Worm (Caenorhabditis elegans): ENCODE measurements around the gene ZC395.4.

ZC395.4 gene

ce11 chrIII:5294867-5295266 is 25.0 kb downstream of the ZC395.4 start (continued):
- TF ChIP-seq fkh-10 (GFP tag; optimal IDR thresholded peaks at IDR 0.05), result no peak
- peak; percentile 57 for TF ChIP-seq nhr-102 (tag; optimal IDR thresholded peaks at IDR 0.05)
- peak; percentile 85; the same call in 1 of the 2 replicates for TF ChIP-seq ceh-44 (GFP tag; IDR thresholded peaks at IDR 0.05)
- TF ChIP-seq nhr-11 (tag; optimal IDR thresholded peaks at IDR 0.05), result peak; percentile 44
- peak; percentile 86 for TF ChIP-seq hmg-1.1 (GFP tag; IDR thresholded peaks at IDR 0.05)
- TF ChIP-seq lin-38 (GFP tag; IDR thresholded peaks at IDR 0.05), result peak; percentile 83
- no peak for TF ChIP-seq nhr-76 (tag; optimal IDR thresholded peaks at IDR 0.05)
- TF ChIP-seq dmd-8 (GFP tag; IDR thresholded peaks at IDR 0.05), result peak; percentile 97
- no peak for TF ChIP-seq lsy-2 (tag; optimal IDR thresholded peaks at IDR 0.05)
- no peak for TF ChIP-seq daf-12 (tag; optimal IDR thresholded peaks at IDR 0.05)
- TF ChIP-seq dmd-6 (GFP tag; IDR thresholded peaks at IDR 0.05), result peak; percentile 59
- no peak for TF ChIP-seq nhr-25 (tag; optimal IDR thresholded peaks at IDR 0.05; ENCODE audit: borderline replicate concordance, insufficient read depth)
- peak; percentile 93 for TF ChIP-seq F26F4.8 (GFP tag; conservative IDR thresholded peaks at IDR 0.05)
- TF ChIP-seq egl-43 (GFP tag; IDR thresholded peaks at IDR 0.05), result peak; percentile 97
- no peak for TF ChIP-seq ceh-62 (tag; optimal IDR thresholded peaks at IDR 0.05)
- peak; percentile 71; the same call in 1 of the 2 replicates for TF ChIP-seq ceh-20 (GFP tag; IDR thresholded peaks at IDR 0.05)
- TF ChIP-seq sdz-12 (GFP tag; optimal IDR thresholded peaks at IDR 0.05), result peak; percentile 82
- no peak for TF ChIP-seq ZK546.5 (tag; optimal IDR thresholded peaks at IDR 0.05)
- no peak for TF ChIP-seq lin-39 (tag; optimal IDR thresholded peaks at IDR 0.05)
- peak; percentile 47 for TF ChIP-seq T20F7.1 (GFP tag; optimal IDR thresholded peaks at IDR 0.05)
- no peak for TF ChIP-seq zag-1 (tag; optimal IDR thresholded peaks at IDR 0.05)
- TF ChIP-seq pqm-1 (tag; optimal IDR thresholded peaks at IDR 0.05), result no peak
- peak; percentile 50 for TF ChIP-seq dve-1 (tag; optimal IDR thresholded peaks at IDR 0.05; ENCODE audit: insufficient read depth)
- TF ChIP-seq nhr-111 (GFP tag; optimal IDR thresholded peaks at IDR 0.05), result peak; percentile 25
- peak; percentile 39 for TF ChIP-seq nhr-48 (tag; optimal IDR thresholded peaks at IDR 0.05)
- 0 out of 2 replicates have a peak, but pooled peaks have one; percentile 47 for TF ChIP-seq Y105C5A.15 (GFP tag; IDR thresholded peaks at IDR 0.05)
- TF ChIP-seq T26A8.4 (GFP tag; IDR thresholded peaks at IDR 0.05), result peak; percentile 87
- peak; percentile 71 for TF ChIP-seq duxl-1 (tag; optimal IDR thresholded peaks at IDR 0.05; ENCODE audit: poor library complexity)
- peak; percentile 79 for TF ChIP-seq Y48G9A.11 (GFP tag; IDR thresholded peaks at IDR 0.05)
- TF ChIP-seq aly-2 (tag; optimal IDR thresholded peaks at IDR 0.05), result no peak
- TF ChIP-seq F44E2.7 (GFP tag; IDR thresholded peaks at IDR 0.05), result peak; percentile 68; the same call in 1 of the 2 replicates
- TF ChIP-seq hlh-11 (tag; optimal IDR thresholded peaks at IDR 0.05), result no peak
- no peak for TF ChIP-seq skn-1 (tag; optimal IDR thresholded peaks at IDR 0.05)
- peak; percentile 65; the same call in 1 of the 2 replicates for TF ChIP-seq dmd-9 (GFP tag; IDR thresholded peaks at IDR 0.05)
- TF ChIP-seq arid-1 (GFP tag; conservative IDR thresholded peaks at IDR 0.05), result peak; percentile 90
- TF ChIP-seq R02D3.7 (tag; optimal IDR thresholded peaks at IDR 0.05), result peak; percentile 3
- peak in 1 of 2 experiments; percentile 52 for TF ChIP-seq mdl-1 (tag; optimal IDR thresholded peaks at IDR 0.05)
- TF ChIP-seq ztf-11 (tag; optimal IDR thresholded peaks at IDR 0.05), result no peak
- peak; percentile 69 for TF ChIP-seq spr-3 (GFP tag; optimal IDR thresholded peaks at IDR 0.05)
- TF ChIP-seq Y75B8A.6 (GFP tag; IDR thresholded peaks at IDR 0.05), result 0 out of 2 replicates have a peak, but pooled peaks have one; percentile 80
- no peak for TF ChIP-seq saeg-2 (GFP tag; IDR thresholded peaks at IDR 0.05)
- peak; percentile 78 to 86 for TF ChIP-seq daf-16 (GFP tag; optimal IDR thresholded peaks at IDR 0.05)
- peak; percentile 46 for TF ChIP-seq daf-16 (tag; optimal IDR thresholded peaks at IDR 0.05)
- peak; percentile 74 for TF ChIP-seq Y5F2A.4 (GFP tag; optimal IDR thresholded peaks at IDR 0.05)
- TF ChIP-seq jun-1 (tag; optimal IDR thresholded peaks at IDR 0.05), result no peak
- TF ChIP-seq ceh-82 (tag; optimal IDR thresholded peaks at IDR 0.05), result no peak
- no peak for TF ChIP-seq nhr-237 (tag; optimal IDR thresholded peaks at IDR 0.05)
- peak; percentile 35 for TF ChIP-seq zfp-2 (tag; optimal IDR thresholded peaks at IDR 0.05)
- peak; percentile 86 for TF ChIP-seq ZK337.2 (GFP tag; IDR thresholded peaks at IDR 0.05)
- TF ChIP-seq unc-130 (GFP tag; optimal IDR thresholded peaks at IDR 0.05), result peak; percentile 78
- no peak for TF ChIP-seq nhr-77 (tag; optimal IDR thresholded peaks at IDR 0.05)
